Fruit fly (Drosophila melanogaster) whole organism, larva: Measurements from ENCODE around the gene apn.

Experiments used
- noc ChIP-seq: fragments of 200-800 bp; sonication (Bioruptor generic); optimal IDR thresholded peaks from 3 replicates; lab custom pipeline; 2019; ENCODE audit warnings: missing biosample characterization, mild to moderate bottlenecking, missing genetic modification characterization, moderate library complexity

Gene apn

DNA sequence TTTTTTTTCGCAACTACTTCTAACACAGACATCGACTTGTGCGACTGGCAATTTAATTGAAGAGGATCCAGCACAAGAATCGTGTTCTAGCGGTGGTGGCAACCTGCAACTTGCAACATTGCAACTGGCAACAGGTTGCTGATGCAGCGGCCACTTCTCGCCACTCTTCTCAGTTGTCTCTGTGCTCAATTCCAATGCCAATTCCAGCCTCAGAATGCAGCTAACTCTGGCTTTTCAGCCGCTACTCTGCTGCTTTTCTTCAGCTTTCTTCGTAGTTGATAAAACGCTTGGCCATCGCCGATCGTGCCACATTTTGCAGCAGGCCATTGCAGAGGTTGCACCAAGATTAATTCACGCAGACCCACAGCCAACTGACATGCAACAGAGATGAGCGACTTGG lies 1.7 kb upstream of the apn start, which contains the start of gene Osi22:
Gene Osi22, plus strand, starts transcription at position 301 of the 400 bp plus-strand sequence.
- no peak for TF ChIP-seq noc (tag; lab: Kevin White, UChicago)

DNA sequence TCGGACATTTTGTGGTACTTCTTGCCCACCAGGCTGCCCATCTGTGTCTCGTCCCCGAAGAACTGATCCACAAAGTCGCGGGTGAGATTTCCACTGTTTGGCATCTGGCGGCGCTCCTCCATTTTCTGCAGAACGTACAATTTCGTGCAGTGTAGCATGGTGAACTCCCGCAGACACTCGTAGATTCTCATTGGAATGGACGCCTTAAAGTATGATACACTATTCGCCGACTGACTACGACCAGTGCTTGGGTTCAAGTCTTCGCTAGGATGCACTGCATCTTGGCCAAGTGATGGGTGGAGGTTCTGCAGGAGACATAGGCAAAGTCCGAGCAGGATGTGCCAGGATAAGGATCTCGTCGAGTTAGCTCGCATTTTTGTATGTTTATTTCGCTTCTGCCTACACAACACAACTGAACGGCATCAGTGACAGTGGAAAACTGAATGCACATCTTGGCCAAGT lies 2.5 kb downstream of the apn start, which contains the start of gene CG15888:
Gene CG15888, minus strand, starts transcription at position 412 of the 462 bp plus-strand sequence.
- no peak for TF ChIP-seq noc (tag; lab: Kevin White, UChicago)

DNA sequence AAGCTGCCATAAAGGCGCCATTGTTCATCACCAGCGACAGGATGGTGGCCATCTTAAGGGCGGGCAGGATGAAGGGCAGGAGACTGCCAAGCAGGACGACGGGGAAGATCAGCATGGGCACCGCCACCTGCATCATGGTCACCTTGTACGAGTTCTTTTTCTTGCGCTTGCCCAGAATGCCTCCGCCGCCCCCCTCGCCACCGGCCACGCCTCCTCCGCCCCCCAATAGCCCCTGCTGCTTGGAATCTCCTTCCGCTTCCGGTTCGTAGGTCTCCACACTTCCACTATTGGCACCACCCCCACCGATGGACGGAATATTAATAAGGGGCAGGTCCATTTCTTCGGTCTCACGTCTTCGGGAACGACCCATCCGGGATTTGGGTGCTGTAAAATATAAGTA lies 3.5 kb downstream of the apn start:
- TF ChIP-seq noc (tag; lab: Kevin White, UChicago) = no peak

DNA sequence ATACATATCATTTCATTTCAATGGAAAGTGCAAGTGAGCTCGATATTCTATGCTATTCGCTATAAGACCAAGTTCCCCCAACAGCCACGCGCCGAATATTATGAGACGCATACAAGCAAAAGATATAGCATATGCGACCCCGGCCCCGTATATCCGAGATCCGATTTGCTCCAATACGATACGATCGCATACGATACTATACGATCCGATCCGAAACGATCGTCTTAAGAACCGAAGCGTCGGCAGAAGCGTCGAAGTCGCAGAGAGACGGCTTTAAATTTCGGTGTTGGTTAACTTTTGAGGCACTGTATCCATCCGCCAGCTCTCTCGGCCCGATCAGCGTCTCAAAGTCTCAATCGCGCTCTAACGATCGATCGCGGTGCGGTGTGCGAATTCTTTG lies 9.2 kb downstream of the apn start, which contains the start of gene CG8630:
Gene CG8630, plus strand, starts transcription at position 303 of the 400 bp plus-strand sequence.
- TF ChIP-seq noc (tag; lab: Kevin White, UChicago) = no peak

DNA sequence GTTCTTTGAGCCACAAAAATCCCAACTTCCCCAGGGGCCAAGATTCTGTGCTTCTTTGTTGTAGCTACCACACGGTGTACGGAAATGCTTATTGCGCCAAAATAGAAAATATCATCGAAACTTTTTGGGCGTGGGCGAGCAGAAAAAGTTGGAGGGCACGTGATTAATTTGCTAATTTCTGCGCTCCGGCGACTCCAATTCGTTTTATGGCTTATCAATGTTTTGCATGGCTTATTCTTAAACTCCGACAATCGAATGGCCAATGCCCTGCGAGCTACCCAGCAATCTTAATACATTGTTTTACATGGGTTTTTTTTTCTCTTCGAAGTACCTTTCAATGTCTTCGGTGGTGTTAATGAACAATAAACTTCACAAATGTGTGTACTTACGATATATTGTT lies 13.1 kb downstream of the apn start:
- no peak for TF ChIP-seq noc (tag; lab: Kevin White, UChicago)

DNA sequence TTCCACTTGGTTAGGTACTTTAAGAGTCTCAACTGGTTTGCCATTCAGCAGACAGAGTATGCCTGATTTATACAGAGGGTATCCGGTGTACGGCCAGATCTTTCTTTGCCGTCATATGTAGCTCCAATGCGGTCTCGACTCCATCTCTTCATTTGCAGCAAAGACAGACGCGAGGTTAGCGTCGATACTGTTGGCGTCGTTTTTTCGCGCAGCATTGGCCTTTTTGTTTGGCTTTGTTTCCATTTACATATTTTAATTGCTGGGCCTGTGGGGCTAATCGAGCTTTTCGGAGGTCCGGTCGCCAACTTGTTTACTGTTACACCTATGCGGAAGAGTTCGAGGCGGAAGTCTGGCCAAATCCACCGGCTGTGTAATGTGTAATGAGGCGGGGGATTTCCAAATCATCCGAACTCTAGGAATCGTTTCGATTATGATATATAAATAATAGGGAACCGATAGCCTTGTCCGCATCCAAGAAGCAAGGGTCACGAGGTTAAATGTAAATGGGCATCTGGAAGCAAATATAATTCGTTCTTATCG lies 14.3 kb downstream of the apn start:
- no peak for TF ChIP-seq noc (tag; lab: Kevin White, UChicago)

DNA sequence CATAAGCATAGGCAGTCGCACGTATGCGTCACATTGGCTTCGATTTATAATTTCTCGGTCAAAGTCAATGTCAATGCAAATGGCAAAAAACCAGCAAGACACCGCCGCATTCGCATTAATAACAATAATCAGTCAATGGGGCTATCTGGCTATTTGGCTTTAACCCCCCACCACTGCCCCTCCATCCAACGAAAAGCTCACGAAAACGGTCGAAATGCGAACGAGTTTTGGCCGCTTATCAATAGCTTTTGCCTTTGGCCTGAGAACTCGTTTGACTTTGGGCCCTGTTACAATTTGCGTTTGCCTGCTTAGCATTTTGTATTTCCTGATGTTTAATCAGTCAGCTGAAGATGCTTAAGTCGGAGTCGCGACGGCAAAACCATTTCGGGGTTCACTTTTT lies 15.2 kb downstream of the apn start:
- TF ChIP-seq noc (tag; lab: Kevin White, UChicago) = no peak

DNA sequence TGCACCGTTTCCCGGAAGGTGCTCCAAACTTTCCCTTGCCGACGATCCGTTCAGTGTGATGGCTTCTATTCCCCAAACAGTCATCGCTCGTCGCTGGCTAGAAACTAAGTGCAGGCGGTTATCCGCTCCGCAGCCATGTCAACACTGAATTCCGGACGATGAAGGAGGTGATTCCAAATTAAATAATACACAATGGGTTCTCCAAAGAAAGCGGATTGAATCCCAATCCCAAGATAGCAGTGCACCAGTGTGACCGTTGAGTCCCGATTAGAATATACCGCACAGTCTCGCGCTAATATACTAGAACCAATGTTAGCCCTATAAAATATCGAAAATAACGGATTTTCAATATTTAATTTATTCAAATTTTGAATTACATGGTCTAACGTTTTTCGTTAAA lies 16.9 kb downstream of the apn start, which contains the start of gene TBC1D5:
Gene TBC1D5, minus strand, starts transcription at position 254 of the 400 bp plus-strand sequence.
- TF ChIP-seq noc (tag; lab: Kevin White, UChicago) = no peak

DNA sequence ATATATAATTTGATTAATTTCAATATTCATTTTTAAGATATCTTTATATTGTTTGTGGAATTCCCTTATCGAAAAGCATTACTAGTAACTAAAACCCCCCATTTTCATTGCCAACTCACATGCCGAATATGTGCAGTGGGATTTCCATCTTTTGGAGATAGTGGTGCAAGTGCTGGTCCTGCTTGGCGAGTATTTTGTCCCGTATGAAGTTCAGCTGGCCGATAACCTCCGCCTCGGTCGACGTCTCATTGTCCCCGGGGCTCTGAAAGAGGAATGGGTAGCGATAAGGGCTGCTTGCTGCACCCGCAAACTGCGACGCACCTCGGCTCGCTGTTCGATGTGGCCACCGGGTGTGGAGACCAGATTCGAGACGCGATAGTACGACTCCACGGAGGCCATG lies 18.0 kb downstream of the apn start:
- no peak for TF ChIP-seq noc (tag; lab: Kevin White, UChicago)

DNA sequence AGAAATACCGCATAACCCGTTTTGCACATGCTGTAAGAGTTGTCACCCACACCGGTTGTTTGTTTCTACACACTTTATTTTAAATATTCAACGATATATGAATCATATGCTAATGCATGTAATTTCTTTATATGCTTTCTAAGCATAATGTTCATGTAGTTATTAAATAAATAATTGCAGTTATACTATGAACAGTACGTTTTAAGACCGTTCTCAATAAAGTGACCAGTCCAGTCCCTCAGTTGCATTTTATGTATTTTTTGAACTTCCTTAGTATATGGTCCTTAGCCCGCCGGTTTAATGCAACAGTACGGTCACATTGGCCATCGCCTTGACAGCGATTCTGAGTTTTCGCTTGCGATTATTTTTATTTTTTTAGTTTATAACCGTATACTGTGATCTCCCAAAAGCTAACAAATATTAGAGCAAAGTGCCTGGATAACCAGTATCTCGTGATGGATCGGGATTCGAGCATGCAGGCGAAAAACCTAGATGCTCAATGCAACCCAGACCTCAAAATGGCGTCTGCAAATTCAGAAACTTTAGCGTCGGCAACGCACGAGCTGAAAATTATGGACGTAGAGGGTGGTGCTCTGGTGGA lies 24.5 kb downstream of the apn start, which contains the start of gene Ravus:
Gene Ravus, minus strand, starts transcription at position 1 of the 601 bp plus-strand sequence.
- TF ChIP-seq noc (tag; lab: Kevin White, UChicago) = peak; percentile 72

DNA sequence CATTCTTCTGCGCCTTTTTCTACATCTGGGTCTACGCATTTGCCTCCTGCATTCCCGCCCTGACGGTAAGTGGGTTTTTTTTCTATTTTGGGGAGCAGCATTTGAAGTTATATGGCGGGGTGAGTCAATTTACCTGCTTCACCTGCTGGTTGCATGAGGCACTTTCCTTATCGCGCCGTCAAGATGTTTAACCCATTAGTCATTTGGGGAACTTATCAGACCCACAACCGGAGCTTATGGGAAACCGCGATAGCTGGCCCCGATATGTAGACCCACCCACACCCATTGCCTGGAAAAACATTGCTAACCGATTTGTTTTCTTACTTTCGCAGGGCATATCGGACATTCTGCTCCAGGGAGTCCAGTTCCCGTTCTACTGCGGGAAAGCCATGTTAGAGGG lies 26.9 kb downstream of the apn start:
- no peak for TF ChIP-seq noc (tag; lab: Kevin White, UChicago)

DNA sequence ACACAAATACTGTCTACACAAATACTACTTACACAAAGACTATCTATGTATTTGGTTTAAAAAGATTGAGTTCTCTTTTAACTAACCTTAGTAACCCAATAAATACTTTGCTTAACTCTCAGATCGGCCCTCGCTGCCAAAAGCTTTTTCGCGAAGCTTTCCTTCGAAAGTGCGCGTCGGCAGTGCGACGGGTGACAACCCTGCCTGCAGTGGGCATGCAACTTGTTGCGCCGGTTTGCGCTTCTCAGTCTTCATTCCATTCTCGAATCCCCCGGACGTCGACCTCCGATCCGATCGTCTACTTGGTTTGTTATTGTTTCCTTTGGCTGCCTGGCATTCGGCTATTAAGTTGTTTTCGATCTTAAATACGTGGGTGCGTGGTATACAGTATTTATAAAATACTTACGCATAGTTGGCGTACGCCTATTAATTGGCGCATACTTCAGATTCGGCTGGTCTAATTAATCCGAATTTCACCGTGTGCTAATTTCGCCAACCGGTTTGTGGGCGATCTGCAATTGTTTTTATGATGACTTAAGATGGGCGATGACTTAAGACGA lies 28.4 kb downstream of the apn start, which contains the start of gene CG11686:
Gene CG11686, plus strand, starts transcription at position 243 of the 560 bp plus-strand sequence.
- TF ChIP-seq noc (tag; lab: Kevin White, UChicago) = no peak

DNA sequence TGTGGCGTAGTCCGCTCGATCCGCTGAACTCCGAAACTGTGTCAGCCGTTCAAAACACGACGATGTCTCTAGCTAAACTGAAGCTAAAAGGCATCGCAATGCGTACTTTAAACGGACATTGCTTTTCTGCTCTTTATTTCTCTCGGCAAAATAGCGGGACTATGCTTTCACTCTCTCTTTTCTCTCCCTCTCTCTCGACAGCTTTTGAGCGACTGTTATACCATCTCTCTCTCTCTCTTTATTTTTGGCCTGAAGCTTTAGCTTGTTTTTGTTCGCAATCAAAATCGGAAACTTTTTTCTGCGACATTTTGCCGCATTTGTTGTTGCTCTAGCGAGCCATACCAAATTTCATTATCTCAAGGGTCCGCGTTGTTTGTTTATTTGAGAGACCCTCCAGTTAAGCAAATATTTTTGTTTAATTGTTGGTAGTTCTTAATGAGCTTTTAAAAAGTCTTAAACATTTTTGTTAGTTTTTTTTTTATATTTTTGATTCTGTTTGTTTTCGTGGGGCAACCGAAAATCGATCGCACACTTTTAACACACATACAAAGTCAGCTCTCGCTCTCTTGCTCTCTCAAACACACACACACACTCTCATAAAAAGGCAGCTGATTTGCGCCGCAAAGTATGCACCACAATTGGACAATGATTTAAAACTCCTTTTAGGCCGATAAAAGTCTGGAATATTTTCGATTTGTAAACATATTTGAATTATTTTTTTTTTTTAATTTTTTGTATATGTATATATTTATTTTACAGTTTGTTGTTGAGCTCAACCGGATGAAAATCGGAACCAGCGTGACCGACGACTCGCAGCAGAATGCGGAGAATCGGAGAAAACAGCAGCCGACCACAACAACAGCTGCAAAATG lies 29.7 kb downstream of the apn start, which contains the start of gene Ace:
Gene Ace, minus strand, starts transcription at position 822 of the 872 bp plus-strand sequence.
- no peak for TF ChIP-seq noc (tag; lab: Kevin White, UChicago)

DNA sequence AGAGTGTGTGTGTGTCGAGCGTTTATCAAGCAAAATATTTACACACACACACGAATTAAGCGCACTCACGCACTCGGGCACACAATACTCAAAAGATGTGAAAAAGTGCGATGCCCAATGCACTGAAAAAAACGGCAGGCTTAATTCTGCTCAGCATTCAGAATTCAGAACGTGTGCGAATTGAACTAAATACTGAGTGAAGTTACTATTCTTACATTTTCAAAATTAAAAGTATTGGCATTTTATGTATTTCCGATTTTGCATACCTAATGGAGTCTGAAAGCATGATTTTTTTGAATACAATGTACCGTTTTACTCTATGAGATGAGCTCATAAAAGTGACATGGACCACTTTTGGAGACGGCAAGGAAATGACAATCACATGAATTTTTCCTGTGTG lies 31.5 kb downstream of the apn start:
- no peak for TF ChIP-seq noc (tag; lab: Kevin White, UChicago)

DNA sequence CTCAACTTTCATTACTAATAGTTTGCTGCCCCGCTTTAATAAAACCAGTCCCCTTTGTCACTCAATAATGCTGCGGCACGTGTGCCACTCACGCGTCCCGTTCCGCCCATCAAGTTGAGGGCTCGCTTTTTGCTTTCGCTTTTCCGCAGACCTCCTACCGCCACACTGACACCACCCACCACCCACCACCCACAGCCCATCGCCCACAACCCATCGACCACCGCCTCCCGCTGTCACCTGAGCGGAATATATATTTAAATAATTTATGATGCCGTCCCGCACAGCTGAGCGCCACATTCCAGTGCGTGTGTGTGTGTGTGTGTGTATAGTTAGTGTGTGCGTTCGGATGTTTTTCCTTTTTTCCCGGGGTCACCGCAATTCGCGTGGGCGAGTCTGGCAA lies 46.9 kb downstream of the apn start:
- no peak for TF ChIP-seq noc (tag; lab: Kevin White, UChicago)
